Worm (Caenorhabditis elegans): ENCODE data around the gene F35E8.9.

- TF ChIP-seq pes-1 (GFP tag; IDR thresholded peaks at IDR 0.05) = no peak
- TF ChIP-seq ama-1 (optimal IDR thresholded peaks at IDR 0.05) = no peak
- TF ChIP-seq ets-7 (tag; optimal IDR thresholded peaks at IDR 0.05) = no peak
- no peak for TF ChIP-seq ceh-13 (GFP tag; optimal IDR thresholded peaks at IDR 0.05)
- no peak for TF ChIP-seq aly-1 (tag; optimal IDR thresholded peaks at IDR 0.05)
- no peak for TF ChIP-seq hmg-4 (GFP tag; optimal IDR thresholded peaks at IDR 0.05)
- TF ChIP-seq tbx-11 (GFP tag; IDR thresholded peaks at IDR 0.05) = no peak
- TF ChIP-seq ceh-36 (tag; optimal IDR thresholded peaks at IDR 0.05) = no peak
- TF ChIP-seq tra-4 (tag; optimal IDR thresholded peaks at IDR 0.05) = no peak
- TF ChIP-seq B0310.2 (tag; optimal IDR thresholded peaks at IDR 0.05) = no peak
- no peak for TF ChIP-seq tbx-37 (GFP tag; conservative IDR thresholded peaks at IDR 0.05)
- no peak for TF ChIP-seq hnd-1 (tag; optimal IDR thresholded peaks at IDR 0.05)
- no peak for TF ChIP-seq F13C5.2 (tag; optimal IDR thresholded peaks at IDR 0.05)
- no peak for TF ChIP-seq hmbx-1 (tag; optimal IDR thresholded peaks at IDR 0.05)
Measured at ce11 chrV:15880705-15881104, 36.7 kb downstream of the F35E8.9 start.
